Worm (Caenorhabditis elegans) whole organism, early embryonic: Measurements from ENCODE around the gene M60.7.

Source experiments
- ama-1 ChIP-seq: fragments of 150-350 bp; optimal IDR thresholded peaks from 2 replicates; lab custom pipeline; 2014
- ceh-13 ChIP-seq: fragments of 200-800 bp; sonication (Bioruptor generic); optimal IDR thresholded peaks from 2 replicates; lab custom pipeline; 2018; ENCODE audit warnings: mild to moderate bottlenecking, missing genetic modification characterization, missing compliant biosample characterization

ce11 chrX:8257687-8258086 lies 3.3 kb downstream of the M60.7 start:
- TF ChIP-seq ama-1 (lab: Kevin White, UChicago) (no peak), ceh-13 (GFP tag; lab: Kevin White, UChicago) (no peak)
